Fruit fly (Drosophila melanogaster) whole organism, embryonic: Measurements from ENCODE around the gene CG13029.
A peak's percentile ranks its signal among the peaks of the same experiment; 100 is the strongest.

Source experiments
- Antp ChIP-seq: fragments of 200-800 bp; sonication (Bioruptor generic); optimal IDR thresholded peaks from 3 replicates; lab custom pipeline; 2016; ENCODE audit warnings: missing biosample characterization, missing genetic modification characterization
- CG12155 ChIP-seq: fragments of 200-800 bp; sonication (Bioruptor generic); optimal IDR thresholded peaks from 3 replicates; lab custom pipeline; 2016; ENCODE audit warnings: missing biosample characterization, missing genetic modification characterization
- CG16779 ChIP-seq: fragments of 200-800 bp; sonication (Bioruptor generic); IDR thresholded peaks from 2 replicates; pipeline ENCODE4 v1.3.6; 2022; ENCODE audit warnings: missing biosample characterization, missing genetic modification characterization
- CG42726 ChIP-seq: fragments of 200-800 bp; sonication (Bioruptor generic); IDR thresholded peaks from 2 replicates; pipeline ENCODE4 v1.3.6; 2022; ENCODE audit warnings: missing biosample characterization, missing genetic modification characterization; ENCODE audit not compliant: partially characterized antibody
- CG7372 ChIP-seq: fragments of 200-800 bp; sonication (Bioruptor generic); IDR thresholded peaks from 2 replicates; pipeline ENCODE4 v1.3.6; 2022; ENCODE audit warnings: missing biosample characterization, missing genetic modification characterization
- Drgx ChIP-seq: fragments of 200-800 bp; sonication (Bioruptor generic); IDR thresholded peaks from 2 replicates; pipeline ENCODE4 v1.3.6; 2022; ENCODE audit warnings: missing biosample characterization, missing genetic modification characterization
- h ChIP-seq: fragments of >200 bp; optimal IDR thresholded peaks from 2 replicates; lab custom pipeline; 2017
- prd ChIP-seq, 3 experiments: fragments of >200 bp in 2 of 3; fragments of 200-800 bp in 1 of 3; sonication (Bioruptor generic) in 1 of 3; optimal IDR thresholded peaks in 2 of 3; IDR thresholded peaks in 1 of 3; 2 replicates in 2 of 3; 3 replicates in 1 of 3; pipeline versions ENCODE4 v1.3.6 to Lab custom; 2017 to 2022; ENCODE audit warnings: missing biosample characterization in 1 of 3, missing genetic modification characterization in 1 of 3

- TF ChIP-seq Drgx (GFP tag; lab: Robert Waterston, UW) (peak; percentile 17), CG16779 (GFP tag; lab: Robert Waterston, UW) (no peak), h (lab: Kevin White, UChicago) (no peak), CG42726 (GFP tag; lab: Robert Waterston, UW) (peak; percentile 63; the same call in 1 of the 2 replicates), prd (optimal IDR thresholded peaks at IDR 0.05; lab: Kevin White, UChicago) (no peak), prd (GFP tag; IDR thresholded peaks at IDR 0.05; lab: Robert Waterston, UW) (no peak), CG7372 (GFP tag; lab: Robert Waterston, UW) (no peak), Antp (no peak), CG12155 (peak; percentile 7)
These were observed 6.7 kb upstream of the CG13029 start, which contains the start of gene sina for dm6 chr3L:16853533-16854386.
